Fruit fly (Drosophila melanogaster) whole organism, embryonic: ENCODE measurements around the gene SCCRO.
A peak's percentile ranks its signal among the peaks of the same experiment; 100 is the strongest.

ENCODE experiments used
- Ada2b ChIP-seq: fragments of 200-800 bp; sonication (Bioruptor generic); IDR thresholded peaks from 2 replicates; pipeline ENCODE4 v1.3.6; 2022; ENCODE audit warnings: missing biosample characterization, missing genetic modification characterization
- CG1024 ChIP-seq: fragments of 200-800 bp; sonication (Bioruptor generic); IDR thresholded peaks from 2 replicates; pipeline ENCODE4 v1.3.6; 2022; ENCODE audit warnings: missing biosample characterization, missing genetic modification characterization
- CG11093 ChIP-seq: fragments of 200-800 bp; sonication (Bioruptor generic); IDR thresholded peaks from 3 replicates; pipeline ENCODE4 v1.3.6; 2022; ENCODE audit warnings: missing biosample characterization, missing genetic modification characterization
- CG11560 ChIP-seq: fragments of 200-800 bp; sonication (Bioruptor generic); IDR thresholded peaks from 3 replicates; pipeline ENCODE4 v1.3.6; 2022; ENCODE audit warnings: missing biosample characterization, missing genetic modification characterization
- CG11695 ChIP-seq: fragments of 200-800 bp; sonication (Bioruptor generic); IDR thresholded peaks from 3 replicates; pipeline ENCODE4 v1.3.6; 2022; ENCODE audit warnings: missing biosample characterization, missing genetic modification characterization
- CG11723 ChIP-seq: fragments of 200-800 bp; sonication (Bioruptor generic); optimal IDR thresholded peaks from 2 replicates; lab custom pipeline; 2017; ENCODE audit warnings: missing biosample characterization, mild to moderate bottlenecking, missing genetic modification characterization
- CG12769 ChIP-seq: fragments of 200-800 bp; sonication (Bioruptor generic); optimal IDR thresholded peaks from 2 replicates; lab custom pipeline; 2019; ENCODE audit warnings: missing biosample characterization, mild to moderate bottlenecking, missing genetic modification characterization, moderate library complexity
- CG13624 ChIP-seq: fragments of 200-800 bp; sonication (Bioruptor generic); optimal IDR thresholded peaks from 2 replicates; lab custom pipeline; 2016; ENCODE audit warnings: missing biosample characterization, missing genetic modification characterization
- CG15269 ChIP-seq: fragments of 200-800 bp; sonication (Bioruptor generic); optimal IDR thresholded peaks from 2 replicates; lab custom pipeline; 2018; ENCODE audit warnings: missing biosample characterization, mild to moderate bottlenecking, missing genetic modification characterization, moderate library complexity
- CG15479 ChIP-seq: fragments of 200-800 bp; sonication (Bioruptor generic); optimal IDR thresholded peaks from 3 replicates; lab custom pipeline; 2019; ENCODE audit warnings: missing biosample characterization, mild to moderate bottlenecking, missing genetic modification characterization, moderate library complexity
- CG1602 ChIP-seq: fragments of 200-800 bp; sonication (Bioruptor generic); optimal IDR thresholded peaks from 3 replicates; lab custom pipeline; 2016; ENCODE audit warnings: missing biosample characterization, missing genetic modification characterization
- CG17802 ChIP-seq: fragments of 200-800 bp; sonication (Bioruptor generic); optimal IDR thresholded peaks from 2 replicates; lab custom pipeline; 2018; ENCODE audit warnings: missing biosample characterization, mild to moderate bottlenecking, missing genetic modification characterization, moderate library complexity
- CG18476 ChIP-seq: fragments of 200-800 bp; sonication (Bioruptor generic); optimal IDR thresholded peaks from 2 replicates; lab custom pipeline; 2016; ENCODE audit warnings: missing biosample characterization, mild to moderate bottlenecking, missing genetic modification characterization
- CG2120 ChIP-seq: fragments of 200-800 bp; sonication (Bioruptor generic); optimal IDR thresholded peaks from 3 replicates; lab custom pipeline; 2016; ENCODE audit warnings: missing biosample characterization, missing genetic modification characterization
- CG2202 ChIP-seq: fragments of 200-800 bp; sonication (Bioruptor generic); optimal IDR thresholded peaks from 2 replicates; lab custom pipeline; 2018; ENCODE audit warnings: missing biosample characterization, mild to moderate bottlenecking, missing genetic modification characterization
- CG5180 ChIP-seq: fragments of 200-800 bp; sonication (Bioruptor generic); optimal IDR thresholded peaks from 3 replicates; lab custom pipeline; 2017; ENCODE audit warnings: missing biosample characterization, missing genetic modification characterization, mild to moderate bottlenecking, moderate library complexity, missing genetic modification reagents
- CG8089 ChIP-seq: fragments of 200-800 bp; sonication (Bioruptor generic); optimal IDR thresholded peaks from 3 replicates; lab custom pipeline; 2016; ENCODE audit warnings: missing biosample characterization, missing genetic modification characterization
- CG8388 ChIP-seq: fragments of 200-800 bp; sonication (Bioruptor generic); optimal IDR thresholded peaks from 2 replicates; lab custom pipeline; 2019; ENCODE audit warnings: missing biosample characterization, mild to moderate bottlenecking, missing genetic modification characterization, moderate library complexity
- D ChIP-seq, 2 experiments: fragments of 200-800 bp in 1 of 2; fragments of >200 bp in 1 of 2; sonication (Bioruptor generic) in 1 of 2; optimal IDR thresholded peaks; 2 replicates in 1 of 2; 3 replicates in 1 of 2; lab custom pipeline; 2017; ENCODE audit warnings: mild to moderate bottlenecking in 1 of 2, missing biosample characterization in 1 of 2, missing genetic modification characterization in 1 of 2, missing genetic modification reagents in 1 of 2
- Dek ChIP-seq: fragments of 200-800 bp; sonication (Bioruptor generic); optimal IDR thresholded peaks from 3 replicates; lab custom pipeline; 2019; ENCODE audit warnings: missing biosample characterization, mild to moderate bottlenecking, missing genetic modification characterization, moderate library complexity
- Dfd ChIP-seq, 2 experiments: fragments of >200 bp; optimal IDR thresholded peaks; 2 replicates each; lab custom pipeline; 2017; ENCODE audit warnings: missing biosample characterization in 2 of 2, missing genetic modification characterization in 2 of 2
- Fer3 ChIP-seq: fragments of 200-800 bp; sonication (Bioruptor generic); optimal IDR thresholded peaks from 2 replicates; lab custom pipeline; 2018; ENCODE audit warnings: missing biosample characterization, mild to moderate bottlenecking, missing genetic modification characterization, moderate library complexity
- Hey ChIP-seq: fragments of 200-800 bp; sonication (Bioruptor generic); optimal IDR thresholded peaks from 3 replicates; lab custom pipeline; 2018; ENCODE audit warnings: missing biosample characterization, mild to moderate bottlenecking, missing genetic modification characterization
- HmgZ ChIP-seq: fragments of 200-800 bp; sonication (Bioruptor generic); optimal IDR thresholded peaks from 2 replicates; lab custom pipeline; 2018; ENCODE audit warnings: missing biosample characterization, mild to moderate bottlenecking, missing genetic modification characterization
- Oli ChIP-seq: fragments of 200-800 bp; sonication (Bioruptor generic); optimal IDR thresholded peaks from 2 replicates; lab custom pipeline; 2018; ENCODE audit warnings: missing biosample characterization, mild to moderate bottlenecking, missing genetic modification characterization, moderate library complexity
- Rx ChIP-seq: fragments of 200-800 bp; sonication (Bioruptor generic); IDR thresholded peaks from 2 replicates; pipeline ENCODE4 v1.3.6; 2022; ENCODE audit warnings: missing biosample characterization, missing genetic modification characterization
- Sry-β ChIP-seq: fragments of 200-800 bp; sonication (Bioruptor generic); optimal IDR thresholded peaks from 2 replicates; lab custom pipeline; 2018; ENCODE audit warnings: missing biosample characterization, mild to moderate bottlenecking, missing genetic modification characterization, moderate library complexity
- Ssrp ChIP-seq: fragments of 200-800 bp; sonication (Bioruptor generic); optimal IDR thresholded peaks from 2 replicates; lab custom pipeline; 2018; ENCODE audit warnings: missing biosample characterization, mild to moderate bottlenecking, missing genetic modification characterization, moderate library complexity
- Tbp ChIP-seq: fragments of >200 bp; optimal IDR thresholded peaks from 2 replicates; lab custom pipeline; 2018; ENCODE audit warnings: missing biosample characterization, missing genetic modification characterization
- aop ChIP-seq: fragments of 200-800 bp; sonication (Bioruptor generic); IDR thresholded peaks from 2 replicates; pipeline ENCODE4 v1.3.6; 2022; ENCODE audit warnings: missing biosample characterization, missing genetic modification characterization
- chif ChIP-seq, 2 experiments: fragments of 200-800 bp; sonication (Bioruptor generic); optimal IDR thresholded peaks; 3 replicates each; lab custom pipeline; 2016; ENCODE audit warnings: missing biosample characterization in 2 of 2, missing genetic modification characterization in 2 of 2
- ems ChIP-seq: fragments of 200-800 bp; sonication (Bioruptor generic); optimal IDR thresholded peaks from 3 replicates; lab custom pipeline; 2016; ENCODE audit warnings: missing biosample characterization, missing genetic modification characterization
- gcm2 ChIP-seq: fragments of 200-800 bp; sonication (Bioruptor generic); optimal IDR thresholded peaks from 2 replicates; lab custom pipeline; 2016; ENCODE audit warnings: missing biosample characterization, missing genetic modification characterization
- gfzf ChIP-seq: fragments of 200-800 bp; sonication (Bioruptor generic); optimal IDR thresholded peaks from 2 replicates; lab custom pipeline; 2016; ENCODE audit warnings: missing biosample characterization, mild to moderate bottlenecking, missing genetic modification characterization, moderate library complexity
- jumu ChIP-seq: fragments of 200-800 bp; sonication (Bioruptor generic); optimal IDR thresholded peaks from 3 replicates; lab custom pipeline; 2016; ENCODE audit warnings: missing biosample characterization, missing genetic modification characterization
- lola ChIP-seq, 3 experiments: fragments of >200 bp in 2 of 3; fragments of 200-800 bp in 1 of 3; sonication (Bioruptor generic) in 1 of 3; optimal IDR thresholded peaks; 2 replicates each; lab custom pipeline; 2017 to 2019; ENCODE audit warnings: missing biosample characterization in 3 of 3, missing genetic modification characterization in 3 of 3, mild to moderate bottlenecking in 1 of 3, moderate library complexity in 1 of 3
- pita ChIP-seq: fragments of 200-800 bp; sonication (Bioruptor generic); optimal IDR thresholded peaks from 2 replicates; lab custom pipeline; 2017; ENCODE audit warnings: missing biosample characterization, mild to moderate bottlenecking, missing genetic modification characterization
- sc ChIP-seq, 3 experiments: fragments of >200 bp in 2 of 3; fragments of 200-800 bp in 1 of 3; sonication (Bioruptor generic) in 1 of 3; optimal IDR thresholded peaks; 2 replicates in 2 of 3; 3 replicates in 1 of 3; lab custom pipeline; 2017; ENCODE audit warnings: mild to moderate bottlenecking in 1 of 3, missing biosample characterization in 1 of 3, missing genetic modification characterization in 1 of 3, missing genetic modification reagents in 1 of 3
- sens-2 ChIP-seq: fragments of 200-800 bp; sonication (Bioruptor generic); IDR thresholded peaks from 2 replicates; pipeline ENCODE4 v1.3.6; 2022; ENCODE audit warnings: missing biosample characterization, missing genetic modification characterization
- seq ChIP-seq: fragments of 200-800 bp; sonication (Bioruptor generic); IDR thresholded peaks from 2 replicates; pipeline ENCODE4 v1.3.6; 2022; ENCODE audit warnings: missing biosample characterization, missing genetic modification characterization
- so ChIP-seq: fragments of 200-800 bp; sonication (Bioruptor generic); IDR thresholded peaks from 3 replicates; pipeline ENCODE4 v1.3.6; 2022; ENCODE audit warnings: missing biosample characterization, missing genetic modification characterization
- tll ChIP-seq, 2 experiments: fragments of 200-800 bp in 1 of 2; fragments of >200 bp in 1 of 2; sonication (Bioruptor generic) in 1 of 2; optimal IDR thresholded peaks; 2 replicates each; lab custom pipeline; 2017 to 2019; ENCODE audit warnings: missing biosample characterization in 2 of 2, missing genetic modification characterization in 2 of 2, mild to moderate bottlenecking in 1 of 2, moderate library complexity in 1 of 2
- tna ChIP-seq: fragments of 200-800 bp; sonication (Bioruptor generic); IDR thresholded peaks from 2 replicates; pipeline ENCODE4 v1.3.6; 2022; ENCODE audit warnings: missing biosample characterization, missing genetic modification characterization; ENCODE audit not compliant: partially characterized antibody
- vfl ChIP-seq: fragments of 200-800 bp; sonication (Bioruptor generic); optimal IDR thresholded peaks from 2 replicates; lab custom pipeline; 2016; ENCODE audit warnings: missing biosample characterization, missing genetic modification characterization
- wor ChIP-seq: fragments of 200-800 bp; sonication (Bioruptor generic); IDR thresholded peaks from 2 replicates; pipeline ENCODE4 v1.3.6; 2022; ENCODE audit warnings: missing biosample characterization, missing genetic modification characterization
- zfh2 ChIP-seq: fragments of 200-800 bp; sonication (Bioruptor generic); optimal IDR thresholded peaks from 2 replicates; lab custom pipeline; 2016; ENCODE audit warnings: missing biosample characterization, missing genetic modification characterization

SCCRO gene

DNA sequence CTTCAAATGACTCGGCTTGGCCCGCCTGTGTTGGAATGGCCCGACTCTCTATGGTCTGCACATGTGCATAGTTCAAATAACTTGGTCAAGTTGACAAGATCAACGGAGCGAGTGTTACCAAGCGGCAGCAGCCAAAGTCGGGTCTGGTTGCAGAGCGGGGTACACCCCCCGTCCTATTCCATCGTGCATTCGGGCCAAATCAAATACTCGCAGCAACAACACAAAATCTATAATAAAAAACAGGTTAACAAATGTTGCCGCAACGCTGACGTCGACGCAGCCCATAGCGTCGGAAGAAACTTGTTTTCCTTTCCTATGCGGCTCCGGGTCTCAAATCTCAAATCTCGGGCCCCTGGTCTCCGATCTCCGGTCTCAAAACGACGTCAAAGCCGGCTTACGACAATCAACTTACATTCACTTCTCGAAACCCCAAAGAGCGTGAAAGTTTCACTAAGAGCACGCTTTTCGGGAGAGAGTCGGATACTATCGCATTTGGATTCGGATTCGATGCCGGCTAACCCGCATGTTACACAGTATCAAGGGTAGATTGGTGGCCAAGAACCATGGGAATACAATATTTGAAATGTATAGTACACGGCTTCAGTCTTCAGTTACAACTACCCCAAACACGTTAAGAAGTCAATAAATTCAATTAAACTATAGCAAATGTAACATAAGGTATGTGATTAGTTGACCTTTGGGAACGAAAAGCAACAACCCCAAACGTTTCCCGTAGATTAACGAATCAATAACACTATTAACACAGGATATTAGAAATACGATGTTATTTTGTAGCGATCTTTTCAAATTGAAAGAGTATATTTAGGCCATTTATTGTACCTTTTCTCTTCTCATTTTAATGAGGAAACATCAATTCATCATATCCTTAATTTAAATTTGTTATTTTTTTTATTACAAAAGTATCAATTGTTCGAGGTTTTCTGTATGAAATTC lies 28.7 kb upstream of the SCCRO start (continued):
- TF ChIP-seq Ada2b (GFP tag; lab: Robert Waterston, UW), result peak; percentile 7; the same call in 1 of the 2 replicates
- peak; percentile 23 for TF ChIP-seq vfl (GFP tag; lab: Kevin White, UChicago)
- no peak for TF ChIP-seq so
- peak; percentile 70 for TF ChIP-seq Dek (tag; lab: Kevin White, UChicago)
- peak in 1 of 3 experiments; percentile 83 for TF ChIP-seq lola (GFP tag; optimal IDR thresholded peaks at IDR 0.05; lab: Kevin White, UChicago)
- no peak for TF ChIP-seq gcm2
- no peak for TF ChIP-seq sens-2 (GFP tag; lab: Robert Waterston, UW)
- peak; percentile 48; the same call in 1 of the 2 replicates for TF ChIP-seq aop (GFP tag; lab: Robert Waterston, UW)
- peak; percentile 82 for TF ChIP-seq Oli
- TF ChIP-seq CG11723 (GFP tag; lab: Kevin White, UChicago), result peak; percentile 61
- TF ChIP-seq D (optimal IDR thresholded peaks at IDR 0.05; lab: Kevin White, UChicago), result no peak
- TF ChIP-seq D (GFP tag; optimal IDR thresholded peaks at IDR 0.05; lab: Kevin White, UChicago), result peak; percentile 43
- peak; percentile 72 for TF ChIP-seq CG1602 (GFP tag; lab: Kevin White, UChicago)
- no peak for TF ChIP-seq Hey
- TF ChIP-seq CG13624 (GFP tag; lab: Kevin White, UChicago), result peak; percentile 59
- TF ChIP-seq Fer3, result peak; percentile 13
- no peak for TF ChIP-seq Rx
- TF ChIP-seq CG18476, result peak; percentile 46
- peak; percentile 43 to 64 for TF ChIP-seq chif (GFP tag; optimal IDR thresholded peaks at IDR 0.05; lab: Kevin White, UChicago)
- peak; percentile 28 for TF ChIP-seq CG2202 (tag; lab: Kevin White, UChicago)
- TF ChIP-seq CG5180 (GFP tag; lab: Kevin White, UChicago), result peak; percentile 6
- no peak for TF ChIP-seq tna (GFP tag; lab: Robert Waterston, UW)
- peak; percentile 71 for TF ChIP-seq CG15269 (tag; lab: Kevin White, UChicago)
- TF ChIP-seq seq (GFP tag; lab: Robert Waterston, UW), result 0 out of 2 replicates have a peak, but pooled peaks have one; percentile 16
- peak; percentile 52; the same call in 1 of the 3 replicates for TF ChIP-seq CG11560 (tag; lab: Robert Waterston, UW)
- no peak for TF ChIP-seq CG17802 (tag; lab: Kevin White, UChicago)
- no peak for TF ChIP-seq Tbp (GFP tag; lab: Kevin White, UChicago)
- peak; percentile 49 for TF ChIP-seq jumu (GFP tag; lab: Kevin White, UChicago)
- TF ChIP-seq CG11093 (GFP tag; lab: Robert Waterston, UW), result 0 out of 3 replicates have a peak, but pooled peaks have one; percentile 16
- TF ChIP-seq Dfd (GFP tag; optimal IDR thresholded peaks at IDR 0.05; lab: Kevin White, UChicago), result no peak
- TF ChIP-seq pita (GFP tag; lab: Kevin White, UChicago), result no peak
- TF ChIP-seq HmgZ (tag; lab: Kevin White, UChicago), result no peak
- TF ChIP-seq CG2120 (GFP tag; lab: Kevin White, UChicago), result peak; percentile 76
- no peak for TF ChIP-seq CG15479
- peak; percentile 65 for TF ChIP-seq Ssrp
- peak; percentile 2 for TF ChIP-seq CG8089 (GFP tag; lab: Kevin White, UChicago)
- TF ChIP-seq sc (optimal IDR thresholded peaks at IDR 0.05; lab: Kevin White, UChicago), result no peak
- peak; percentile 39 for TF ChIP-seq sc (GFP tag; optimal IDR thresholded peaks at IDR 0.05; lab: Kevin White, UChicago)
- peak; percentile 61 for TF ChIP-seq CG12769
- peak; percentile 59 for TF ChIP-seq zfh2
- TF ChIP-seq ems (GFP tag; lab: Kevin White, UChicago), result peak; percentile 53
- TF ChIP-seq wor, result peak; percentile 53; the same call in 1 of the 2 replicates
- TF ChIP-seq Sry-β (GFP tag; lab: Kevin White, UChicago), result peak; percentile 12
- TF ChIP-seq CG1024 (GFP tag; lab: Robert Waterston, UW), result no peak
- TF ChIP-seq CG8388, result peak; percentile 49
- TF ChIP-seq tll (GFP tag; optimal IDR thresholded peaks at IDR 0.05; lab: Kevin White, UChicago), result no peak
- TF ChIP-seq gfzf (GFP tag; lab: Kevin White, UChicago), result no peak
- peak; percentile 17; the same call in 1 of the 3 replicates for TF ChIP-seq CG11695 (GFP tag; lab: Robert Waterston, UW)
